Worm (Caenorhabditis elegans): Measurements from ENCODE around the gene F49F1.17.
A peak's percentile ranks its signal among the peaks of the same experiment; 100 is the strongest.

Gene F49F1.17

DNA sequence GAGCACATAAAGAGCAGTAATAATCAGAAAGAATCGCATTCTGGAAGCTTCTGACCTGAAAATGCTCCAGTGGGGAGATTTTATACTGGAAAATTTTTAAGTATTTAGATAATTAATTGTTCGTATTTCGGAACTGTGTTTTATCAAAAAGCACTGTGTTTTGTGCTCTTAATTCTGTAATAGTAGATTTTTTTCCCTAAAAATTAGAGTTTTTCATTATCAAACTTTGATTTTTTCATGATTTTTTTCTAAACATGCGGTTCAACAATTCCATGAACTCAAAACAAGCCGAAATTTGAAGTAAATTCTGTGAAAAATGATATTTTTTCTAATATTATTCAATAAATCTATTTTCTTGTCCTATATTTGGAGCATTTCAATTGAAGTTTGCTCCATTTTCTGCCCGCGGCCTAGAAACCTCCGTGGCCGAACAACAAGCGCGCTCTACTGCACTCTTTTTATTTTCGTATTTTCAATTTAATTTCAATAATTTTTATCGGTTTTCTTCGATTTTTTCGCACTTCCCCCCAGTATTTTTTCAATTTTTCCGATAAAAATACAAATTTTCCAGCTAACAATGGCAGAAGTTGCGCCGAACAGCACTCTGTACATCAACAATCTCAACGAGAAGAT is 36.0 kb upstream of the F49F1.17 start, which contains the start of the genes K08D10.13 and rnp-2 (continued):
- TF ChIP-seq nhr-48 (tag; optimal IDR thresholded peaks at IDR 0.05) (no peak), nhr-10 (tag; optimal IDR thresholded peaks at IDR 0.05) (no peak), nhr-76 (tag; optimal IDR thresholded peaks at IDR 0.05) (no peak), gei-8 (GFP tag; optimal IDR thresholded peaks at IDR 0.05) (no peak), set-16 (GFP tag; IDR thresholded peaks at IDR 0.05) (no peak), ztf-11 (tag; optimal IDR thresholded peaks at IDR 0.05) (no peak), nhr-6 (tag; optimal IDR thresholded peaks at IDR 0.05) (no peak), hmg-1.1 (GFP tag; IDR thresholded peaks at IDR 0.05) (no peak), zfp-3 (GFP tag; conservative IDR thresholded peaks at IDR 0.05) (no peak), aha-1 (tag) (peak; percentile 43), ama-1 (optimal IDR thresholded peaks at IDR 0.05) (no peak), daf-19 (GFP tag; conservative IDR thresholded peaks at IDR 0.05) (no peak), vab-7 (GFP tag; IDR thresholded peaks at IDR 0.05) (no peak), spr-1 (tag; optimal IDR thresholded peaks at IDR 0.05) (no peak), nhr-77 (tag; optimal IDR thresholded peaks at IDR 0.05) (no peak), daf-8 (GFP tag; IDR thresholded peaks at IDR 0.05) (no peak), rbr-2 (tag; optimal IDR thresholded peaks at IDR 0.05) (peak; percentile 35), mdl-1 (tag; optimal IDR thresholded peaks at IDR 0.05) (no peak), pqm-1 (tag; optimal IDR thresholded peaks at IDR 0.05) (no peak), fos-1 (tag; optimal IDR thresholded peaks at IDR 0.05) (no peak), lin-39 (tag; optimal IDR thresholded peaks at IDR 0.05) (no peak), tra-1 (GFP tag; IDR thresholded peaks at IDR 0.05) (no peak), tag-97 (GFP tag; IDR thresholded peaks at IDR 0.05) (no peak)

DNA sequence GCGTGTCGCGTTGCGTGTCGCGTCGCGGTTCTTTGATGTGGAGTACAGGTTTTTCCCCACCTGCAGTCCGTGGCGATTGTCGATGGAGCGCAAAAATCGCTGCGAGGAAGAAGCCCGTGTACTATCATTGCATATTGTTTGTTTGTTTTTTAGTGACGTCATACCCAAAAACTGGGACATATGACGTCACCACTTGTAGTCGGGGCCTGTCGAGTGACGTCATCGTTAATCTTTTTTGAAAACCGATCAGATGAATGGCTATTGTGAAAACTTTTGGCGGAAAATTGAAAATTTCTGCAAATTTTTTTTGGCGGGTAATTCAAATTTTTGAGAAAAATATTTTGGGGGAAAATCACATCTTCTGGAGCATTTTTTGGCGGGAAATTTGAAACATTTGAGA is 31.7 kb upstream of the F49F1.17 start:
- no peak for TF ChIP-seq lin-15B (tag; optimal IDR thresholded peaks at IDR 0.05)

DNA sequence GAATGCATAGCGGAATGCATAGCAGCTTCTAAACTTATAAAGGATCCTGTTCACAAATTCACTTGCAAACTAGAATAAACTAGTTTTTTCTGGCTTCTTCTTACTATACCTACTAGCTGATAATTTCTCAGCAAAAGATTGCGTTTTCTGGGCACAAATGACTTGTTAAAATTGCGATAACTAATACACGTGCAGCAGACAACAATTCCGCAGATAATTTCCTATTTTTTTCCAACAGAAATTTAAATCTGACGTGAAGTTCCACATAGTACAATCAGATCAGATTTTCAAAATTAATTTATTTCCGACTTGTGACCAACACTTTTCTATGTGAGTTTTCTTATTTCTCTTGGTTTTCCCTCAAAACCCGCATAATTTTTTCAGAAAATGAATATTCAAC is 28.7 kb upstream of the F49F1.17 start, which contains the start of gene scrm-8:
Gene scrm-8, plus strand, starts transcription at position 301 of the 400 bp plus-strand sequence.
- no peak for TF ChIP-seq ces-1 (GFP tag; optimal IDR thresholded peaks at IDR 0.05)
- no peak for TF ChIP-seq nhr-10 (tag; optimal IDR thresholded peaks at IDR 0.05)
- TF ChIP-seq vab-7 (GFP tag; IDR thresholded peaks at IDR 0.05): no peak
- no peak for TF ChIP-seq lin-38 (GFP tag; IDR thresholded peaks at IDR 0.05)
- TF ChIP-seq lsy-2 (tag; optimal IDR thresholded peaks at IDR 0.05): no peak
- no peak for TF ChIP-seq nhr-25 (tag; optimal IDR thresholded peaks at IDR 0.05; ENCODE audit: borderline replicate concordance, insufficient read depth)
- TF ChIP-seq R02D3.7 (tag; optimal IDR thresholded peaks at IDR 0.05): no peak
- TF ChIP-seq lin-1 (GFP tag; IDR thresholded peaks at IDR 0.05): no peak
- TF ChIP-seq fos-1 (tag; optimal IDR thresholded peaks at IDR 0.05): no peak
- no peak for TF ChIP-seq daf-8 (GFP tag; IDR thresholded peaks at IDR 0.05)
- no peak for TF ChIP-seq duxl-1 (tag; optimal IDR thresholded peaks at IDR 0.05; ENCODE audit: poor library complexity)
- no peak for TF ChIP-seq mxl-2 (GFP tag; conservative IDR thresholded peaks at IDR 0.05)
- TF ChIP-seq Y48G9A.11 (GFP tag; IDR thresholded peaks at IDR 0.05): no peak
- TF ChIP-seq dmd-6 (GFP tag; IDR thresholded peaks at IDR 0.05): no peak
- TF ChIP-seq F44E2.7 (GFP tag; IDR thresholded peaks at IDR 0.05): no peak

DNA sequence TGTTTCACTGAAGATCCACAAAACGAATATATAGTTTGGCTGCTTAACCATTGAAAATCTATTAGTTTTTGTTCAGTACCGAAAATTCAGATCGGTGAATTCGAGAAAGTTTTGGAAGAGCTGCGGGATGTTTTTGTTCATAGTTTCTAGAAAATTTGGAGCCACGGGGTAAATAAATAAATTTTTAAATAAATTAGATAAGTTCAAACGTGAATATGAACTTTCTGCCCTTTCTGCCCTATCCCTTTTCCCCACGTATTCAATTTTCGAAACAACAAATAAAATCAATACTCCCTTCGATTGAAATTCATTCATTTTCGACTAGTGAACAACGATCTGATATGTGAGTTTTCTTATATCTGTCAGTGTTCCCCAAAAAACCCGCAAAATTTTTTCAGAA is 26.5 kb upstream of the F49F1.17 start, which contains the start of gene scrm-5:
Gene scrm-5, plus strand, starts transcription at position 301 of the 400 bp plus-strand sequence.
- TF ChIP-seq jun-1 (tag; optimal IDR thresholded peaks at IDR 0.05): no peak
- TF ChIP-seq ctbp-1 (GFP tag; IDR thresholded peaks at IDR 0.05): no peak
- TF ChIP-seq D1046.2 (GFP tag; IDR thresholded peaks at IDR 0.05): no peak
- no peak for TF ChIP-seq daf-12 (tag; optimal IDR thresholded peaks at IDR 0.05)
- TF ChIP-seq daf-8 (GFP tag; IDR thresholded peaks at IDR 0.05): no peak
- TF ChIP-seq nhr-10 (tag; optimal IDR thresholded peaks at IDR 0.05): no peak
- TF ChIP-seq mep-1 (tag; optimal IDR thresholded peaks at IDR 0.05): no peak
- TF ChIP-seq ceh-62 (tag; optimal IDR thresholded peaks at IDR 0.05): no peak
- no peak for TF ChIP-seq lin-39 (tag; optimal IDR thresholded peaks at IDR 0.05)
- no peak for TF ChIP-seq F10B5.3 (tag; optimal IDR thresholded peaks at IDR 0.05)
- TF ChIP-seq zfp-3 (GFP tag; conservative IDR thresholded peaks at IDR 0.05): no peak
